Worm (Caenorhabditis elegans): ENCODE results near the gene B0244.5.

B0244.5 gene

DNA sequence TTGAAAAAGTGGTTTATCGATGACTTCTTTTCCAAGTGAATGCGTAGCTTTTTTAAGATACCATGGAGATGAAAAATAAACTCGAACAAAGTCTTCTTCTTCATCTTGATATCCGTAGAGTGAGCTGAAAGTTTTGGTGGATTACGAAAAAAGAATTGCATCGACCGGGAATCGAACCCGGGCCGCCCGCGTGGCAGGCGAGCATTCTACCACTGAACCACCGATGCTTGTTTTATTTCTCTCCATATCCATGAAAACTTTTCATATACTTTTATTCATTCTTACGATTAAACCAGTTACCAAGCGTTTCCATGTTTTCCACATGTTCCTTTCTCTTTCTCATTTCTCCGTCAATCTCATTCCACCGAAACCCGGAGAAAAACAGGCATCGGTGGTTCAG lies 37.4 kb downstream of the B0244.5 start (continued):
- peak; percentile 38; the same call in 1 of the 2 replicates for TF ChIP-seq D2030.7 (GFP tag; IDR thresholded peaks at IDR 0.05)
- no peak for TF ChIP-seq attf-5 (GFP tag; optimal IDR thresholded peaks at IDR 0.05)
- no peak for TF ChIP-seq athp-1 (tag; optimal IDR thresholded peaks at IDR 0.05)
- no peak for TF ChIP-seq sea-2 (GFP tag; IDR thresholded peaks at IDR 0.05)
- peak; percentile 26; the same call in 1 of the 2 replicates for TF ChIP-seq ceh-91 (GFP tag; IDR thresholded peaks at IDR 0.05)
- TF ChIP-seq rpc-1 (optimal IDR thresholded peaks at IDR 0.05) = peak; percentile 60
- peak; percentile 81 for TF ChIP-seq rpc-1 (tag; optimal IDR thresholded peaks at IDR 0.05)
- no peak for TF ChIP-seq K11D2.4 (GFP tag; IDR thresholded peaks at IDR 0.05)
- peak; percentile 46; the same call in 1 of the 2 replicates for TF ChIP-seq madf-6 (GFP tag; IDR thresholded peaks at IDR 0.05)
- peak; percentile 32; the same call in 1 of the 2 replicates for TF ChIP-seq hsf-1 (GFP tag; IDR thresholded peaks at IDR 0.05)
- peak; percentile 3 for TF ChIP-seq lin-54 (GFP tag; optimal IDR thresholded peaks at IDR 0.05)
- peak; percentile 61; the same call in 1 of the 2 replicates for TF ChIP-seq lin-26 (GFP tag; IDR thresholded peaks at IDR 0.05)
- TF ChIP-seq dpff-1 (tag; optimal IDR thresholded peaks at IDR 0.05) = no peak
- peak; percentile 28; the same call in 1 of the 2 replicates for TF ChIP-seq hmg-1.2 (GFP tag; IDR thresholded peaks at IDR 0.05)
- TF ChIP-seq let-607 (tag; optimal IDR thresholded peaks at IDR 0.05) = no peak
- peak; percentile 13 for TF ChIP-seq him-1 (tag; optimal IDR thresholded peaks at IDR 0.05)

DNA sequence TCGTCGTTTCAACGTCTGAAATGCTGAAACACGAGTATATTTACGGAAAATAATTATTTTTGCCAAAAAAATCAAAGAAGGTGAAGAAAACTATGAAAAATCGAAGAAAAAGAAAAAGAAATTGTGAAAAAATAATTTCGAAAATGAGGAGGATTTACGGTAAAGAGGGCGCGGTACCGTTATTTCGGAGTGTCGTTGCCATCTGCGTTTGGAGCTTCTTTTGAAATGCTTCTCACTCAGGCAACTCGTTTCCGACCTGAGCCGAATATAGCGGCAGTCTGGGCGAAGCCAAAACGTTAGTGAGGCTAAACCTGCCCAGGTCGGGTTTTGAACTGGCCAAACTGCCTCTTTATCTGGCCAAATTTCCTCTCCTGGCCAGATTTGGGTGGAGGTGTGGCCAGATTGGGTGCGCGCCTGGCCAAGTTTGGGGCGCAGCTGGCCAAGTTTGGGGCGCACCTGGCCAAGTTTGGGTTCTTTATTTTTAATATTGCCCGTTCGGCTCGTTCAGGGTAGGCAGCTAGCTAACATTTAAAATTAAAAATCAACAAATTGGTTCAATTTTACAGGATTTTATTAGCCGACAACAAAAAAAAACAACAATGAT lies 39.2 kb downstream of the B0244.5 start:
- 0 out of 2 replicates have a peak, but pooled peaks have one; percentile 52 for TF ChIP-seq bed-1 (GFP tag; IDR thresholded peaks at IDR 0.05)
- TF ChIP-seq madf-3 (GFP tag; IDR thresholded peaks at IDR 0.05) = 0 out of 2 replicates have a peak, but pooled peaks have one; percentile 27
- TF ChIP-seq zfh-2 (GFP tag; conservative IDR thresholded peaks at IDR 0.05) = peak; percentile 53; the same call in 1 of the 2 replicates
- peak; percentile 32; the same call in 1 of the 2 replicates for TF ChIP-seq dox-1 (GFP tag; IDR thresholded peaks at IDR 0.05)
- TF ChIP-seq attf-3 (GFP tag; conservative IDR thresholded peaks at IDR 0.05) = peak; percentile 81
- 0 out of 2 replicates have a peak, but pooled peaks have one; percentile 14 for TF ChIP-seq Y79H2A.3 (GFP tag; conservative IDR thresholded peaks at IDR 0.05)

DNA sequence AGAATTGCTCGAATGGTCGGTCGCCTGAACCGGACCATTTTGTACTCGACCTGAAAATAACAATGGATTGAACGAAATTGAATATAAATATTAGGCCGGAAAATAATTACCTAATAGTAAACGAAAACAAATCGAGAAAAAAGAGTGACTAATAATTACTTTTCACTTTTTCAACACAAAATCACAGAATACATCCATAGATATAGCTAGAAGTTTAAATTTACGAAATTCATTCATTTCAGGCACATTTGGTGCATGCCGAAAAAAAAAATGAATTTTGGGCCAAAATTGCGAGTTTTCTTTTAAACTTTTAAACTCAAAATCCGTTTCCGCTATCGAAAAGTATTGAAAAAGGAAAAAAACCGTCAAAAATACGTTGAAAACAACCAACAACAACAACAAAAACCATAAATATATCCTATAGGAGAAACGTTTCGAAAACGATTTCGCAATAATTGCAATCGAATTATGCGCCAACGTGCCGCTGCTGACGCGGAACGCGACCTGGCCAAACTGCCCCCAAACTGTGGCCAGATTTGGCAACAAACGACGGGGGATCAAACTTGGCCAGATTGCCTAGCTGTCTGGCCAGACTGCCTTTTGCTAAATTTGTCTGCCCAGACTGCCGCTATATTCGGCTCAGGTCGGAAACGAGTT lies 40.7 kb downstream of the B0244.5 start, which contains the start of gene Y37B11A.3:
Y37B11A.3 (minus strand) TSS at position 51 of the 657 bp plus-strand sequence.
- TF ChIP-seq nfya-2 (GFP tag; IDR thresholded peaks at IDR 0.05) = no peak
- no peak for TF ChIP-seq F22D6.2 (tag; optimal IDR thresholded peaks at IDR 0.05)
- TF ChIP-seq madf-10 (tag; optimal IDR thresholded peaks at IDR 0.05) = no peak
- peak; percentile 73 for TF ChIP-seq lin-54 (GFP tag; optimal IDR thresholded peaks at IDR 0.05)
- peak; percentile 90 for TF ChIP-seq attf-5 (GFP tag; optimal IDR thresholded peaks at IDR 0.05)
- no peak for TF ChIP-seq chd-7 (tag; optimal IDR thresholded peaks at IDR 0.05)
- TF ChIP-seq egl-44 (GFP tag; IDR thresholded peaks at IDR 0.05) = no peak
- no peak for TF ChIP-seq F57A8.1 (GFP tag; optimal IDR thresholded peaks at IDR 0.05)
- TF ChIP-seq gei-17 (GFP tag; optimal IDR thresholded peaks at IDR 0.05) = peak; percentile 34
- TF ChIP-seq ztf-3 (GFP tag; optimal IDR thresholded peaks at IDR 0.05) = no peak
- TF ChIP-seq zfh-2 (GFP tag; conservative IDR thresholded peaks at IDR 0.05) = peak; percentile 85
- TF ChIP-seq ZK185.1 (tag; optimal IDR thresholded peaks at IDR 0.05; ENCODE audit: poor library complexity, severe bottlenecking) = no peak
- TF ChIP-seq atf-7 (tag; optimal IDR thresholded peaks at IDR 0.05) = no peak
- no peak for TF ChIP-seq F55B11.4 (tag; optimal IDR thresholded peaks at IDR 0.05; ENCODE audit: borderline replicate concordance, insufficient read depth)
- TF ChIP-seq akir-1 (GFP tag; optimal IDR thresholded peaks at IDR 0.05) = no peak
- TF ChIP-seq Y56A3A.18 (GFP tag; IDR thresholded peaks at IDR 0.05) = 0 out of 2 replicates have a peak, but pooled peaks have one; percentile 37
- TF ChIP-seq hsf-1 (GFP tag; IDR thresholded peaks at IDR 0.05) = no peak
- TF ChIP-seq madf-3 (GFP tag; IDR thresholded peaks at IDR 0.05) = no peak
- TF ChIP-seq nhr-27 (tag; optimal IDR thresholded peaks at IDR 0.05) = no peak
- TF ChIP-seq Y79H2A.3 (GFP tag; conservative IDR thresholded peaks at IDR 0.05) = no peak
- 0 out of 2 replicates have a peak, but pooled peaks have one; percentile 26 for TF ChIP-seq hmg-1.2 (GFP tag; IDR thresholded peaks at IDR 0.05)
- TF ChIP-seq xnd-1 (tag; optimal IDR thresholded peaks at IDR 0.05) = no peak
- TF ChIP-seq sdz-38 (tag; optimal IDR thresholded peaks at IDR 0.05) = no peak
- peak; percentile 43 for TF ChIP-seq nhr-80 (tag; optimal IDR thresholded peaks at IDR 0.05)
- no peak for TF ChIP-seq C06A6.2 (GFP tag; conservative IDR thresholded peaks at IDR 0.05)
- TF ChIP-seq mxl-1 (tag; optimal IDR thresholded peaks at IDR 0.05) = no peak
- no peak for TF ChIP-seq tlf-1 (GFP tag; optimal IDR thresholded peaks at IDR 0.05)

Measured in whole organism, young adult.